Worm (Caenorhabditis elegans) whole organism, young adult: ENCODE data around the gene Y57G7A.6.

ENCODE experiments used
- C06A6.2 ChIP-seq: fragments of 200-800 bp; sonication (Bioruptor generic); conservative IDR thresholded peaks from 2 replicates; pipeline ENCODE4 v1.3.6; 2022; ENCODE audit warnings: missing genetic modification characterization, missing compliant biosample characterization
- F37B4.10 ChIP-seq: fragments of 200-800 bp; sonication (Bioruptor generic); IDR thresholded peaks from 2 replicates; pipeline ENCODE4 v1.3.6; 2022; ENCODE audit warnings: missing genetic modification characterization, missing compliant biosample characterization
- K12H6.12 ChIP-seq: fragments of 200-800 bp; sonication (Bioruptor generic); optimal IDR thresholded peaks from 2 replicates; lab custom pipeline; 2018; ENCODE audit warnings: mild to moderate bottlenecking, missing genetic modification characterization, missing compliant biosample characterization
- T26A5.8 ChIP-seq: sonication (generic microtip); optimal IDR thresholded peaks from 2 replicates; lab custom pipeline; 2016; ENCODE audit warnings: missing genetic modification characterization, missing compliant biosample characterization
- Y95B8A.8 ChIP-seq: fragments of 200-800 bp; sonication (Bioruptor generic); IDR thresholded peaks from 2 replicates; pipeline ENCODE4 v1.3.6; 2022; ENCODE audit warnings: missing genetic modification reagents, missing genetic modification characterization, missing compliant biosample characterization
- ZK185.1 ChIP-seq: sonication (generic microtip); optimal IDR thresholded peaks from 2 replicates; lab custom pipeline; 2016; ENCODE audit warnings: mild to moderate bottlenecking, missing genetic modification characterization, missing compliant biosample characterization; ENCODE audit not compliant: poor library complexity, severe bottlenecking
- athp-1 ChIP-seq: sonication (generic microtip); optimal IDR thresholded peaks from 2 replicates; lab custom pipeline; 2017; ENCODE audit warnings: mild to moderate bottlenecking, missing genetic modification characterization, missing compliant biosample characterization
- bed-1 ChIP-seq: fragments of 200-800 bp; sonication (Bioruptor generic); IDR thresholded peaks from 2 replicates; pipeline ENCODE4 v1.3.6; 2022; ENCODE audit warnings: missing genetic modification reagents, missing genetic modification characterization, missing compliant biosample characterization
- cebp-1 ChIP-seq, 2 experiments: fragments of 200-800 bp in 1 of 2; sonication (Bioruptor generic) in 1 of 2; sonication (generic microtip) in 1 of 2; IDR thresholded peaks in 1 of 2; optimal IDR thresholded peaks in 1 of 2; 2 replicates each; pipeline versions ENCODE4 v1.3.6 to Lab custom; 2017 to 2022; ENCODE audit warnings: missing compliant biosample characterization in 2 of 2, missing genetic modification characterization in 2 of 2, mild to moderate bottlenecking in 1 of 2, missing genetic modification reagents in 1 of 2, moderate library complexity in 1 of 2
- ceh-100 ChIP-seq: fragments of 200-800 bp; sonication (Bioruptor generic); IDR thresholded peaks from 2 replicates; pipeline ENCODE4 v1.3.6; 2022; ENCODE audit warnings: missing genetic modification reagents, missing genetic modification characterization, missing compliant biosample characterization
- ceh-27 ChIP-seq: fragments of 200-800 bp; sonication (Bioruptor generic); optimal IDR thresholded peaks from 2 replicates; lab custom pipeline; 2018; ENCODE audit warnings: mild to moderate bottlenecking, missing genetic modification characterization, moderate library complexity, missing compliant biosample characterization
- dpff-1 ChIP-seq: sonication (generic microtip); optimal IDR thresholded peaks from 2 replicates; lab custom pipeline; 2017; ENCODE audit warnings: mild to moderate bottlenecking, missing genetic modification characterization, missing compliant biosample characterization
- dpl-1 ChIP-seq: fragments of 150-350 bp; optimal IDR thresholded peaks from 2 replicates; lab custom pipeline; 2014; ENCODE audit warnings: missing biosample characterization, missing genetic modification reagents, missing genetic modification characterization
- egl-18 ChIP-seq: fragments of 200-800 bp; sonication (Bioruptor generic); IDR thresholded peaks from 2 replicates; pipeline ENCODE4 v1.3.6; 2022; ENCODE audit warnings: missing genetic modification reagents, missing genetic modification characterization, missing compliant biosample characterization
- egl-44 ChIP-seq: fragments of 200-800 bp; sonication (Bioruptor generic); IDR thresholded peaks from 2 replicates; pipeline ENCODE4 v1.3.6; 2022; ENCODE audit warnings: missing genetic modification reagents, missing genetic modification characterization, missing compliant biosample characterization
- egrh-3 ChIP-seq: fragments of 200-800 bp; sonication (Bioruptor generic); IDR thresholded peaks from 2 replicates; pipeline ENCODE4 v1.3.6; 2022; ENCODE audit warnings: missing genetic modification reagents, missing genetic modification characterization, missing compliant biosample characterization
- hmg-20 ChIP-seq: fragments of 200-800 bp; sonication (Bioruptor generic); IDR thresholded peaks from 2 replicates; pipeline ENCODE4 v1.3.6; 2022; ENCODE audit warnings: missing genetic modification reagents, missing genetic modification characterization, missing compliant biosample characterization
- lag-1 ChIP-seq: fragments of 200-800 bp; sonication (Bioruptor generic); IDR thresholded peaks from 2 replicates; pipeline ENCODE4 v1.3.6; 2022; ENCODE audit warnings: missing genetic modification reagents, missing genetic modification characterization, missing compliant biosample characterization
- lin-26 ChIP-seq: fragments of 200-800 bp; sonication (Bioruptor generic); IDR thresholded peaks from 2 replicates; pipeline ENCODE4 v1.3.6; 2022; ENCODE audit warnings: missing genetic modification reagents, missing genetic modification characterization, missing compliant biosample characterization
- lin-40 ChIP-seq: sonication (generic microtip); optimal IDR thresholded peaks from 2 replicates; lab custom pipeline; 2016; ENCODE audit warnings: missing genetic modification characterization, mild to moderate bottlenecking, missing compliant biosample characterization, missing genotype, missing genetic modification reagents
- lin-54 ChIP-seq: fragments of 200-800 bp; sonication (Bioruptor generic); optimal IDR thresholded peaks from 2 replicates; lab custom pipeline; 2018; ENCODE audit warnings: mild to moderate bottlenecking, missing genetic modification characterization, missing compliant biosample characterization
- madf-6 ChIP-seq: fragments of 200-800 bp; sonication (Bioruptor generic); IDR thresholded peaks from 2 replicates; pipeline ENCODE4 v1.3.6; 2022; ENCODE audit warnings: missing genetic modification reagents, missing genetic modification characterization, missing compliant biosample characterization
- mes-4 ChIP-seq: sonication (generic microtip); optimal IDR thresholded peaks from 2 replicates; lab custom pipeline; 2016; ENCODE audit warnings: missing genotype, missing genetic modification characterization, missing compliant biosample characterization
- nfya-1 ChIP-seq: sonication (generic microtip); optimal IDR thresholded peaks from 2 replicates; lab custom pipeline; 2017; ENCODE audit warnings: antibody characterized with exemption, missing compliant biosample characterization, missing genetic modification characterization, borderline replicate concordance; ENCODE audit not compliant: insufficient read depth
- nhr-179 ChIP-seq: sonication (generic microtip); optimal IDR thresholded peaks from 2 replicates; lab custom pipeline; 2016; ENCODE audit warnings: mild to moderate bottlenecking, missing genetic modification characterization, missing compliant biosample characterization
- sdz-38 ChIP-seq: sonication (generic microtip); optimal IDR thresholded peaks from 2 replicates; lab custom pipeline; 2016; ENCODE audit warnings: missing genotype, missing genetic modification characterization, missing compliant biosample characterization
- sea-2 ChIP-seq: fragments of 200-800 bp; sonication (Bioruptor generic); IDR thresholded peaks from 2 replicates; pipeline ENCODE4 v1.3.6; 2022; ENCODE audit warnings: missing genetic modification characterization, missing compliant biosample characterization
- snpc-4 ChIP-seq, 5 experiments: fragments of 150-350 bp in 1 of 5; sonication (generic microtip) in 4 of 5; optimal IDR thresholded peaks; 2 replicates each; lab custom pipeline; 2014 to 2018; ENCODE audit warnings: missing genetic modification characterization in 5 of 5, missing biosample characterization in 3 of 5, antibody characterized with exemption in 2 of 5, mild to moderate bottlenecking in 2 of 5, missing compliant biosample characterization in 2 of 5, missing genotype in 2 of 5, moderate library complexity in 2 of 5, missing genetic modification reagents in 1 of 5
- somi-1 ChIP-seq: fragments of 200-800 bp; sonication (Bioruptor generic); optimal IDR thresholded peaks from 2 replicates; lab custom pipeline; 2018; ENCODE audit warnings: mild to moderate bottlenecking, missing genetic modification characterization, missing compliant biosample characterization
- sptf-2 ChIP-seq: fragments of 200-800 bp; sonication (Bioruptor generic); optimal IDR thresholded peaks from 2 replicates; lab custom pipeline; 2018; ENCODE audit warnings: mild to moderate bottlenecking, missing genetic modification characterization, missing compliant biosample characterization
- tbp1 ChIP-seq: fragments of 200-800 bp; sonication (Bioruptor generic); optimal IDR thresholded peaks from 2 replicates; lab custom pipeline; 2018; ENCODE audit warnings: mild to moderate bottlenecking, missing genetic modification characterization, missing compliant biosample characterization
- unc-130 ChIP-seq: sonication (generic microtip); optimal IDR thresholded peaks from 2 replicates; lab custom pipeline; 2016; ENCODE audit warnings: missing genetic modification reagents, missing genetic modification characterization, missing compliant biosample characterization
- ztf-22 ChIP-seq: fragments of 200-800 bp; sonication (Bioruptor generic); optimal IDR thresholded peaks from 2 replicates; lab custom pipeline; 2018; ENCODE audit warnings: mild to moderate bottlenecking, missing genetic modification characterization, moderate library complexity, missing compliant biosample characterization
- ztf-3 ChIP-seq: fragments of 200-800 bp; sonication (Bioruptor generic); optimal IDR thresholded peaks from 2 replicates; lab custom pipeline; 2018; ENCODE audit warnings: mild to moderate bottlenecking, missing genetic modification characterization, missing compliant biosample characterization
- ztf-6 ChIP-seq: fragments of 200-800 bp; sonication (Bioruptor generic); IDR thresholded peaks from 2 replicates; pipeline ENCODE4 v1.3.6; 2022; ENCODE audit warnings: missing genetic modification reagents, missing genetic modification characterization, missing compliant biosample characterization

Y57G7A.6 gene

DNA sequence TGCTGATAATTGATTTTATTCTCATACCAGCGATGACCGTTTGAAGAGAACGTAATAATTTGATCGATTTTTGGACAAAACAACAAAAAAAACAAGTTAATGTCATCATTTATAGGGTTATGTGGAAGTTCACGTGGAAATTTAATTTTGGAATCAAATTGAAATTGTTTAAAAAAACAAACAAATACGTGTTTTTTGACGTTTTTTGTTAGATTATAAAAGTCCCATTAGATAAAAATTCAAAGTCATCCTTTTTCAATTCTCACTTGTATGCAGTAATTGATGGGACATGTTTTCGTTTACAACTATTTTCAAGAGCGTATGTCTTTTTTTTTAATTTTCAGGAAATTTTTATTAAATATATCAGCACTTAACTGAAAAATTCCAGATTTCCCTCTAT lies at the start of gene Y57G7A.6, which contains the start of gene Y57G7A.3:
Y57G7A.6 (minus strand) TSS at position 101 of the 400 bp plus-strand sequence.
Y57G7A.3 (plus strand) TSS at position 269 of the 400 bp plus-strand sequence.
- TF ChIP-seq ceh-100 (GFP tag; lab: Robert Waterston, UW) (no peak), Y95B8A.8 (no peak)

DNA sequence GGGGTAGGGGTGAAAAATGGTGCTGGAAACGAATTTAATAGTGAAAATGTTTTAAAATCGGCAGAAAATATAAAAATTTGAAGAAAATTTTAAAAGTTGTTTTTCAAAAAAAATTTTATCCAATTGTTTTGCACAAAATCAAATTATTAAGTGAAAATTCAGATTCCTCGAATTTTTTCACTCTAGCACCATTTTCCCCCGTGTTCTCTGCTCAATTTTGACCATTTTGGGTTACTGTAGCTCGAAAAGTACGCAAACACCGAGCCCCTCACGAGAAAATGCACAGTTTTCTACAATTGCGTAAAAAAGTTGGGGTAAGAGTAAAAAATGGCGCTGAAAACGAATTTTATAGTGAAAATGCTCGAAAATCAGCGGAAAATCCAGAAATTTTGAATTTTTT lies 44.5 kb upstream of the Y57G7A.6 start:
- no peak for TF ChIP-seq ceh-27 (GFP tag; lab: Kevin White, UChicago)
- no peak for TF ChIP-seq egl-44 (GFP tag; lab: Robert Waterston, UW)
- TF ChIP-seq sptf-2 (GFP tag; lab: Kevin White, UChicago), result no peak
- TF ChIP-seq ztf-22 (GFP tag; lab: Kevin White, UChicago), result no peak
- TF ChIP-seq snpc-4 (GFP tag; optimal IDR thresholded peaks at IDR 0.05; lab: Kevin White, UChicago), result no peak
- no peak for TF ChIP-seq snpc-4 (tag; optimal IDR thresholded peaks at IDR 0.05; lab: Kevin White, UChicago)
- no peak for TF ChIP-seq tbp1 (GFP tag; lab: Kevin White, UChicago)
- no peak for TF ChIP-seq C06A6.2 (GFP tag; lab: Robert Waterston, UW)
- no peak for TF ChIP-seq unc-130 (GFP tag; lab: Kevin White, UChicago)
- TF ChIP-seq sea-2 (GFP tag; lab: Robert Waterston, UW), result no peak
- TF ChIP-seq ZK185.1 (tag; lab: Kevin White, UChicago), result no peak
- TF ChIP-seq nhr-179, result no peak
- no peak for TF ChIP-seq madf-6 (GFP tag; lab: Robert Waterston, UW)
- TF ChIP-seq F37B4.10 (GFP tag; lab: Robert Waterston, UW), result no peak
- TF ChIP-seq bed-1, result no peak
- TF ChIP-seq mes-4 (tag; lab: Kevin White, UChicago), result no peak
- TF ChIP-seq K12H6.12 (tag; lab: Kevin White, UChicago), result no peak

- TF ChIP-seq lin-26 (GFP tag; lab: Robert Waterston, UW) (no peak), ztf-3 (GFP tag; lab: Kevin White, UChicago) (no peak), lin-54 (GFP tag; lab: Kevin White, UChicago) (no peak), ztf-6 (GFP tag; lab: Robert Waterston, UW) (no peak), lin-40 (no peak), T26A5.8 (tag; lab: Kevin White, UChicago) (no peak), lag-1 (no peak), K12H6.12 (tag; lab: Kevin White, UChicago) (no peak), hmg-20 (GFP tag; lab: Robert Waterston, UW) (no peak), dpl-1 (GFP tag; lab: Kevin White, UChicago) (no peak), egl-44 (GFP tag; lab: Robert Waterston, UW) (no peak), somi-1 (GFP tag; lab: Kevin White, UChicago) (no peak), dpff-1 (no peak), cebp-1 (GFP tag; IDR thresholded peaks at IDR 0.05; lab: Robert Waterston, UW) (no peak), cebp-1 (tag; optimal IDR thresholded peaks at IDR 0.05; lab: Kevin White, UChicago) (no peak), sdz-38 (no peak), nfya-1 (tag; lab: Kevin White, UChicago) (no peak), athp-1 (tag; lab: Kevin White, UChicago) (no peak), egl-18 (GFP tag; lab: Robert Waterston, UW) (no peak), egrh-3 (GFP tag; lab: Robert Waterston, UW) (no peak)
Observed at ce11 chrII:1326689-1327088, 41.3 kb upstream of the Y57G7A.6 start, which contains the start of gene jip-1. TSS of gene jip-1 (plus strand) at chrII:1326989.
